Fruit fly (Drosophila melanogaster): ENCODE data around the gene CG7453.

Gene CG7453

dm6 chrX:19167586-19168403 is 12.2 kb upstream of the CG7453 start (continued):
- peak; percentile 80 for TF ChIP-seq Med (GFP tag)
- TF ChIP-seq CG15269 (tag; optimal IDR thresholded peaks at IDR 0.05), result peak; percentile 7
- TF ChIP-seq zen2 (GFP tag; IDR thresholded peaks at IDR 0.05; ENCODE audit: partially characterized antibody), result no peak
- 0 out of 3 replicates have a peak, but pooled peaks have one; percentile 13 for TF ChIP-seq tgo (GFP tag; IDR thresholded peaks at IDR 0.05)
- TF ChIP-seq CG1832 (GFP tag; optimal IDR thresholded peaks at IDR 0.05), result peak; percentile 13
- peak; percentile 60 for TF ChIP-seq CG10543 (GFP tag; optimal IDR thresholded peaks at IDR 0.05)
- no peak for TF ChIP-seq Nf-YA (GFP tag; IDR thresholded peaks at IDR 0.05)
- TF ChIP-seq cg (GFP tag; optimal IDR thresholded peaks at IDR 0.05), result peak; percentile 80
- TF ChIP-seq salm (tag; optimal IDR thresholded peaks at IDR 0.05), result no peak
- no peak for TF ChIP-seq CG14965 (GFP tag; optimal IDR thresholded peaks at IDR 0.05; ENCODE audit: borderline replicate concordance)
- TF ChIP-seq CG11085 (GFP tag; IDR thresholded peaks at IDR 0.05), result no peak
- TF ChIP-seq Doc2 (GFP tag; IDR thresholded peaks at IDR 0.05), result no peak
- TF ChIP-seq Dfd (GFP tag; optimal IDR thresholded peaks at IDR 0.05), result no peak
- TF ChIP-seq lov (optimal IDR thresholded peaks at IDR 0.05), result no peak
- 0 out of 3 replicates have a peak, but pooled peaks have one; percentile 46 for TF ChIP-seq lov (GFP tag; IDR thresholded peaks at IDR 0.05)
- TF ChIP-seq slbo (GFP tag; IDR thresholded peaks at IDR 0.05), result peak; percentile 25; the same call in 1 of the 2 replicates
- no peak for TF ChIP-seq CG2199 (GFP tag; IDR thresholded peaks at IDR 0.05)
- no peak for TF ChIP-seq Mes4 (GFP tag; optimal IDR thresholded peaks at IDR 0.05)
- peak; percentile 51 for TF ChIP-seq grn (GFP tag; optimal IDR thresholded peaks at IDR 0.05)
- no peak for TF ChIP-seq maf-S (GFP tag; optimal IDR thresholded peaks at IDR 0.05)
- TF ChIP-seq CG10274 (GFP tag; optimal IDR thresholded peaks at IDR 0.05), result no peak
- TF ChIP-seq ken (GFP tag; IDR thresholded peaks at IDR 0.05), result no peak
- peak; percentile 69 for TF ChIP-seq sd (tag; optimal IDR thresholded peaks at IDR 0.05)
- TF ChIP-seq CG17568 (GFP tag; optimal IDR thresholded peaks at IDR 0.05), result no peak
- no peak for TF ChIP-seq CG10321 (GFP tag; IDR thresholded peaks at IDR 0.05)
- peak; percentile 13 for TF ChIP-seq CG12071 (GFP tag; optimal IDR thresholded peaks at IDR 0.05)
- peak; percentile 44 for TF ChIP-seq exex (tag; optimal IDR thresholded peaks at IDR 0.05)
- TF ChIP-seq disco-r (GFP tag; optimal IDR thresholded peaks at IDR 0.05), result no peak
- peak; percentile 89 for TF ChIP-seq z (GFP tag; IDR thresholded peaks at IDR 0.05)
- TF ChIP-seq CG8924 (tag; optimal IDR thresholded peaks at IDR 0.05), result no peak
- no peak for TF ChIP-seq crc (GFP tag; optimal IDR thresholded peaks at IDR 0.05)
- TF ChIP-seq CG34422 (GFP tag; IDR thresholded peaks at IDR 0.05), result peak; percentile 27; the same call in 1 of the 3 replicates
- TF ChIP-seq CG5180 (GFP tag; optimal IDR thresholded peaks at IDR 0.05), result no peak
- 0 out of 2 replicates have a peak, but pooled peaks have one; percentile 24 for TF ChIP-seq CG13287 (GFP tag; IDR thresholded peaks at IDR 0.05; ENCODE audit: partially characterized antibody)
- peak; percentile 25 for TF ChIP-seq oc (tag; optimal IDR thresholded peaks at IDR 0.05)
- no peak for TF ChIP-seq CG14860 (GFP tag; IDR thresholded peaks at IDR 0.05; ENCODE audit: partially characterized antibody)
- no peak for TF ChIP-seq Scr (GFP tag; IDR thresholded peaks at IDR 0.05; ENCODE audit: partially characterized antibody)
- no peak for TF ChIP-seq phol (tag; optimal IDR thresholded peaks at IDR 0.05)
- TF ChIP-seq gro (GFP tag; optimal IDR thresholded peaks at IDR 0.05), result peak; percentile 40
- TF ChIP-seq CG8290 (GFP tag; optimal IDR thresholded peaks at IDR 0.05), result no peak
- TF ChIP-seq CG8290 (tag; optimal IDR thresholded peaks at IDR 0.05), result peak in 1 of 2 experiments; percentile 76
- peak; percentile 37 for TF ChIP-seq HmgZ (tag; optimal IDR thresholded peaks at IDR 0.05)
- no peak for TF ChIP-seq CG6683 (GFP tag; optimal IDR thresholded peaks at IDR 0.05)
- TF ChIP-seq pros (GFP tag; optimal IDR thresholded peaks at IDR 0.05), result no peak
- peak; percentile 39 for TF ChIP-seq mirr (GFP tag; optimal IDR thresholded peaks at IDR 0.05)
- TF ChIP-seq so (GFP tag; IDR thresholded peaks at IDR 0.05), result peak; percentile 57; the same call in 1 of the 3 replicates
- no peak for TF ChIP-seq CG18599 (GFP tag; optimal IDR thresholded peaks at IDR 0.05)
- peak; percentile 23; the same call in 1 of the 2 replicates for TF ChIP-seq crol (GFP tag; IDR thresholded peaks at IDR 0.05)
- TF ChIP-seq dimm (GFP tag; IDR thresholded peaks at IDR 0.05), result no peak
